Worm (Caenorhabditis elegans) whole organism, early embryonic: ENCODE results near the gene F08D12.15.

Source experiments
- ama-1 ChIP-seq: fragments of 150-350 bp; optimal IDR thresholded peaks from 2 replicates; lab custom pipeline; 2014
- ets-7 ChIP-seq: sonication (generic microtip); optimal IDR thresholded peaks from 2 replicates; lab custom pipeline; 2016; ENCODE audit warnings: missing genotype, missing genetic modification characterization, missing compliant biosample characterization
- scrt-1 ChIP-seq: fragments of 200-800 bp; sonication (Bioruptor generic); IDR thresholded peaks from 2 replicates; pipeline ENCODE4 v1.3.6; 2022; ENCODE audit warnings: missing genetic modification characterization, missing compliant biosample characterization
- tbx-11 ChIP-seq: fragments of 200-800 bp; sonication (Bioruptor generic); IDR thresholded peaks from 2 replicates; pipeline ENCODE4 v1.3.6; 2022; ENCODE audit warnings: missing genetic modification characterization, missing compliant biosample characterization
- tbx-37 ChIP-seq: fragments of 200-800 bp; sonication (Bioruptor generic); conservative IDR thresholded peaks from 2 replicates; pipeline ENCODE4 v1.3.6; 2022; ENCODE audit warnings: missing genetic modification reagents, missing genetic modification characterization, missing compliant biosample characterization

- no peak for TF ChIP-seq tbx-11
- no peak for TF ChIP-seq ama-1 (lab: Kevin White, UChicago)
- no peak for TF ChIP-seq tbx-37 (GFP tag; lab: Robert Waterston, UW)
- TF ChIP-seq scrt-1 (GFP tag; lab: Robert Waterston, UW), result no peak
- no peak for TF ChIP-seq ets-7
Observed at ce11 chrII:2802804-2803586, 36.6 kb downstream of the F08D12.15 start.
